Worm (Caenorhabditis elegans) whole organism, young adult: Measurements from ENCODE around the gene sre-45.

ENCODE experiments used
- F37B4.10 ChIP-seq: fragments of 200-800 bp; sonication (Bioruptor generic); IDR thresholded peaks from 2 replicates; pipeline ENCODE4 v1.3.6; 2022; ENCODE audit warnings: missing genetic modification characterization, missing compliant biosample characterization
- T07F8.4 ChIP-seq: sonication (generic microtip); optimal IDR thresholded peaks from 2 replicates; lab custom pipeline; 2016; ENCODE audit warnings: mild to moderate bottlenecking, missing genetic modification characterization, moderate library complexity, missing compliant biosample characterization
- hlh-26 ChIP-seq: fragments of 200-800 bp; sonication (Bioruptor generic); conservative IDR thresholded peaks from 2 replicates; pipeline ENCODE4 v1.3.6; 2022; ENCODE audit warnings: missing genetic modification reagents, missing genetic modification characterization, missing compliant biosample characterization
- let-607 ChIP-seq, 2 experiments: fragments of 200-800 bp in 1 of 2; sonication (Bioruptor generic) in 1 of 2; sonication (generic microtip) in 1 of 2; optimal IDR thresholded peaks; 2 replicates each; lab custom pipeline; 2016 to 2018; ENCODE audit warnings: mild to moderate bottlenecking in 2 of 2, missing compliant biosample characterization in 2 of 2, missing genetic modification characterization in 2 of 2, moderate library complexity in 2 of 2, missing genotype in 1 of 2
- nfya-1 ChIP-seq: sonication (generic microtip); optimal IDR thresholded peaks from 2 replicates; lab custom pipeline; 2017; ENCODE audit warnings: antibody characterized with exemption, missing compliant biosample characterization, missing genetic modification characterization, borderline replicate concordance; ENCODE audit not compliant: insufficient read depth
- nhr-120 ChIP-seq: fragments of 200-800 bp; sonication (Bioruptor generic); IDR thresholded peaks from 2 replicates; pipeline ENCODE4 v1.3.6; 2022; ENCODE audit warnings: missing genetic modification characterization, missing compliant biosample characterization
- nhr-27 ChIP-seq: fragments of 200-800 bp; sonication (Bioruptor generic); optimal IDR thresholded peaks from 2 replicates; lab custom pipeline; 2018; ENCODE audit warnings: mild to moderate bottlenecking, missing genetic modification characterization, moderate library complexity, missing compliant biosample characterization
- pbrm-1 ChIP-seq: fragments of 200-800 bp; sonication (Bioruptor generic); IDR thresholded peaks from 2 replicates; pipeline ENCODE4 v1.3.6; 2022; ENCODE audit warnings: missing genetic modification reagents, missing genetic modification characterization, missing compliant biosample characterization
- pha-4 ChIP-seq: fragments of 150-350 bp; sonication (generic microtip); optimal IDR thresholded peaks from 2 replicates; lab custom pipeline; 2014; ENCODE audit warnings: missing biosample characterization, missing genetic modification reagents, missing genetic modification characterization
- unc-62 ChIP-seq: fragments of 150-350 bp; optimal IDR thresholded peaks from 2 replicates; lab custom pipeline; 2014; ENCODE audit warnings: missing biosample characterization, missing genetic modification reagents, missing genetic modification characterization
- ztf-6 ChIP-seq: fragments of 200-800 bp; sonication (Bioruptor generic); IDR thresholded peaks from 2 replicates; pipeline ENCODE4 v1.3.6; 2022; ENCODE audit warnings: missing genetic modification reagents, missing genetic modification characterization, missing compliant biosample characterization

DNA sequence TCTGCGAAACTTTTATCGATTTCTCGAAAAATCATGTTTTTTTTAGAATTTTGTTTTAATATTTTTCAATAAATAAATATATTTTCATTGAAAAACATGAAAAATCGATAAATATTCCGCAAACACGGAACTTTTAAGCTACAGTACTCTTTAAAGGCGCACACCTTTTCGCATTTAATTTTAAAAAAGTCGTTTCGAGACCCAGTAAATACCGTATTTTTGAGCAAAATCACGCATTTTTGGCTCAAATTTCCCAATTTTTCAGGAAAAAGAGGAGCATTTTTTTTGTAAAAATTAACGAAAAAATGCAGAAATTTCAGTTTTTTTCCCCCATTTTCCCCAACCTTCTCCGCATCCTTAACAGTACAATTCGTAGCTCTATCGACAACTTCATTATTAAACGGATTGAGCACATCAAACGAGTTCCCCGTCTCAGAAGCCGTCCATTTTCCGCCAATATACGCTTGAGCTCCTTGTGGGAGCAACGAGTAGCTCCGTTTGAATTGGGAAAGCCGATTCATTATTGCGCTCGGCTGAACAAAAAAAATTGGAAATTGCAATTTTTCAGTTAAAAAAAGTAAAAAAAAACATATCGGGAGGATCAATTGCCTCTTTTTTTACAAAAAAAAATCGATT, 26.3 kb upstream of the sre-45 start, which contains the start of gene alh-7:
- TF ChIP-seq unc-62 (GFP tag; lab: Kevin White, UChicago) (no peak), nhr-27 (tag; lab: Kevin White, UChicago) (no peak), pha-4 (tag; lab: Kevin White, UChicago) (no peak), nhr-120 (GFP tag; lab: Robert Waterston, UW) (no peak), ztf-6 (GFP tag; lab: Robert Waterston, UW) (no peak), let-607 (tag; optimal IDR thresholded peaks at IDR 0.05; lab: Kevin White, UChicago) (no peak), pbrm-1 (GFP tag; lab: Robert Waterston, UW) (no peak), hlh-26 (GFP tag; lab: Robert Waterston, UW) (no peak), nfya-1 (tag; lab: Kevin White, UChicago) (no peak), T07F8.4 (tag; lab: Kevin White, UChicago) (no peak), F37B4.10 (no peak)
